Worm (Caenorhabditis elegans) whole organism, mixed stage, embryonic: ENCODE results near the gene R13A1.5.

Experiments used
- drap-1 ChIP-seq: fragments of 200-800 bp; sonication (Bioruptor generic); optimal IDR thresholded peaks from 3 replicates; lab custom pipeline; 2018; ENCODE audit warnings: mild to moderate bottlenecking, missing genetic modification characterization, missing compliant biosample characterization
- hlh-1 ChIP-seq: fragments of 150-350 bp; optimal IDR thresholded peaks from 2 replicates; lab custom pipeline; 2014; ENCODE audit warnings: missing biosample characterization, missing genetic modification reagents, missing genetic modification characterization
- nhr-28 ChIP-seq: fragments of 150-350 bp; optimal IDR thresholded peaks from 2 replicates; lab custom pipeline; 2014; ENCODE audit warnings: missing biosample characterization, missing genetic modification characterization
- snpc-4 ChIP-seq: fragments of 150-350 bp; optimal IDR thresholded peaks from 2 replicates; lab custom pipeline; 2014; ENCODE audit warnings: missing biosample characterization, missing genetic modification characterization
- unc-62 ChIP-seq: fragments of 150-350 bp; optimal IDR thresholded peaks from 2 replicates; lab custom pipeline; 2014; ENCODE audit warnings: missing biosample characterization, missing genetic modification reagents, missing genetic modification characterization

DNA sequence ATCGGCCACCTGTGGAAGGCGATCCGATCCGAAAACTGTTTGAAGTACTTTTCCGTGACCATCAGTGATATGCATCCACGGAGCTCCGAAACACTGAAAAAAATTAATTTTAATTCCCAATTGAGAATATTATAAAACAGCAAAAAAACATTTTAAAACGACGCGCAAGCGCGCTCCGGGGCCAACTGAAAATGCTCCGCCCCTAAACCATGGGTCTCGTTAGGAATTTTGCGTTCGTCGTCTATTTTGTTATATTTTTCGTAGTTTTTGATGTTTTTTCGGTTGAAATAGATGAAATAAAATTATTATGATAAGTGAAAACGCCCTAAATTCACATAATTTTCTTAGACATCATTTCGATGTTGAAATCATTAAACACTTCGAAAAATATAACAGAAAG is 48.9 kb upstream of the R13A1.5 start:
- TF ChIP-seq drap-1 (GFP tag; lab: Kevin White, UChicago): no peak
- no peak for TF ChIP-seq nhr-28
- no peak for TF ChIP-seq hlh-1 (tag; lab: Kevin White, UChicago)
- no peak for TF ChIP-seq unc-62
- TF ChIP-seq snpc-4: no peak
